Worm (Caenorhabditis elegans) whole organism, L3 larva: Measurements from ENCODE around the gene srg-17.

Experiments used
- ZK546.5 ChIP-seq: sonication (generic microtip); optimal IDR thresholded peaks from 2 replicates; lab custom pipeline; 2017; ENCODE audit warnings: missing biosample characterization, missing genetic modification characterization
- ceh-16 ChIP-seq: sonication (generic microtip); optimal IDR thresholded peaks from 2 replicates; lab custom pipeline; 2017; ENCODE audit warnings: missing biosample characterization, missing genetic modification characterization
- ceh-28 ChIP-seq: fragments of 150-350 bp; optimal IDR thresholded peaks from 2 replicates; lab custom pipeline; 2014; ENCODE audit warnings: missing biosample characterization, missing genetic modification reagents, missing genetic modification characterization
- ceh-82 ChIP-seq: fragments of 150-350 bp; optimal IDR thresholded peaks from 2 replicates; lab custom pipeline; 2014; ENCODE audit warnings: missing biosample characterization, missing genetic modification characterization
- daf-12 ChIP-seq: fragments of 150-350 bp; optimal IDR thresholded peaks from 2 replicates; lab custom pipeline; 2014; ENCODE audit warnings: missing biosample characterization, missing genetic modification reagents, missing genetic modification characterization
- egl-27 ChIP-seq: sonication (generic microtip); optimal IDR thresholded peaks from 4 replicates; lab custom pipeline; 2017; ENCODE audit warnings: missing biosample characterization, missing genetic modification reagents, missing genetic modification characterization
- elt-1 ChIP-seq: fragments of 150-350 bp; optimal IDR thresholded peaks from 2 replicates; lab custom pipeline; 2014; ENCODE audit warnings: missing biosample characterization, missing genetic modification characterization
- elt-2 ChIP-seq: sonication (generic microtip); optimal IDR thresholded peaks from 2 replicates; lab custom pipeline; 2016; ENCODE audit warnings: missing genetic modification reagents, mild to moderate bottlenecking, missing genetic modification characterization, missing compliant biosample characterization
- elt-3 ChIP-seq, 3 experiments: fragments of 150-350 bp in 1 of 3; sonication (generic microtip) in 2 of 3; optimal IDR thresholded peaks; 2 replicates in 2 of 3; 4 replicates in 1 of 3; lab custom pipeline; 2014 to 2017; ENCODE audit warnings: missing biosample characterization in 3 of 3, missing genetic modification characterization in 3 of 3
- eor-1 ChIP-seq, 2 experiments: fragments of 150-350 bp; optimal IDR thresholded peaks; 2 replicates each; lab custom pipeline; 2014 to 2018; ENCODE audit warnings: missing biosample characterization in 2 of 2, missing genetic modification characterization in 2 of 2
- fkh-10 ChIP-seq: sonication (generic microtip); optimal IDR thresholded peaks from 2 replicates; lab custom pipeline; 2017; ENCODE audit warnings: missing biosample characterization, missing genetic modification reagents, missing genetic modification characterization
- fkh-2 ChIP-seq: fragments of 150-350 bp; optimal IDR thresholded peaks from 2 replicates; lab custom pipeline; 2014; ENCODE audit warnings: missing biosample characterization, missing genetic modification reagents, missing genetic modification characterization
- fos-1 ChIP-seq: fragments of 150-350 bp; optimal IDR thresholded peaks from 2 replicates; lab custom pipeline; 2014; ENCODE audit warnings: missing biosample characterization, missing genetic modification characterization
- jun-1 ChIP-seq: fragments of 150-350 bp; optimal IDR thresholded peaks from 2 replicates; lab custom pipeline; 2014; ENCODE audit warnings: missing biosample characterization, missing genetic modification reagents, missing genetic modification characterization
- lsy-12 ChIP-seq: sonication (generic microtip); optimal IDR thresholded peaks from 2 replicates; lab custom pipeline; 2016; ENCODE audit warnings: mild to moderate bottlenecking, missing genetic modification characterization, missing compliant biosample characterization
- mdl-1 ChIP-seq: fragments of 150-350 bp; optimal IDR thresholded peaks from 2 replicates; lab custom pipeline; 2014; ENCODE audit warnings: missing biosample characterization, missing genetic modification characterization
- mml-1 ChIP-seq: fragments of 150-350 bp; sonication (generic microtip); optimal IDR thresholded peaks from 3 replicates; lab custom pipeline; 2014; ENCODE audit warnings: missing biosample characterization, missing genetic modification characterization
- nfya-1 ChIP-seq: sonication (generic microtip); optimal IDR thresholded peaks from 2 replicates; lab custom pipeline; 2017; ENCODE audit warnings: missing genetic modification characterization, mild to moderate bottlenecking, missing compliant biosample characterization, antibody characterized with exemption, moderate library complexity; ENCODE audit not compliant: insufficient read depth
- nhr-11 ChIP-seq: fragments of 150-350 bp; optimal IDR thresholded peaks from 2 replicates; lab custom pipeline; 2014; ENCODE audit warnings: missing biosample characterization, missing genetic modification characterization
- nhr-23 ChIP-seq: fragments of 150-350 bp; optimal IDR thresholded peaks from 2 replicates; lab custom pipeline; 2014; ENCODE audit warnings: missing biosample characterization, missing genetic modification reagents, missing genetic modification characterization
- nhr-25 ChIP-seq: sonication (generic microtip); optimal IDR thresholded peaks from 2 replicates; lab custom pipeline; 2017; ENCODE audit warnings: missing biosample characterization, missing genetic modification characterization
- nhr-28 ChIP-seq: fragments of 150-350 bp; optimal IDR thresholded peaks from 2 replicates; lab custom pipeline; 2014; ENCODE audit warnings: missing biosample characterization, missing genetic modification characterization
- nhr-43 ChIP-seq: sonication (generic microtip); optimal IDR thresholded peaks from 2 replicates; lab custom pipeline; 2016; ENCODE audit warnings: mild to moderate bottlenecking, missing genetic modification characterization, missing compliant biosample characterization; ENCODE audit not compliant: poor library complexity, severe bottlenecking
- nhr-76 ChIP-seq: fragments of 150-350 bp; sonication (generic microtip); optimal IDR thresholded peaks from 5 replicates; lab custom pipeline; 2014; ENCODE audit warnings: missing biosample characterization, missing genetic modification characterization
- nhr-77 ChIP-seq: fragments of 150-350 bp; optimal IDR thresholded peaks from 2 replicates; lab custom pipeline; 2014; ENCODE audit warnings: missing biosample characterization, missing genetic modification characterization
- pha-4 ChIP-seq: fragments of 150-350 bp; optimal IDR thresholded peaks from 2 replicates; lab custom pipeline; 2014; ENCODE audit warnings: missing biosample characterization, missing genetic modification reagents, missing genetic modification characterization
- pqm-1 ChIP-seq: fragments of 150-350 bp; optimal IDR thresholded peaks from 2 replicates; lab custom pipeline; 2017; ENCODE audit warnings: missing biosample characterization, missing genetic modification characterization, inconsistent platforms
- sea-2 ChIP-seq: fragments of 150-350 bp; sonication (generic microtip); optimal IDR thresholded peaks from 4 replicates; lab custom pipeline; 2014; ENCODE audit warnings: missing biosample characterization, missing genetic modification reagents, missing genetic modification characterization
- skn-1 ChIP-seq: fragments of 150-350 bp; optimal IDR thresholded peaks from 2 replicates; lab custom pipeline; 2014; ENCODE audit warnings: missing biosample characterization, missing genetic modification characterization
- zag-1 ChIP-seq: fragments of 150-350 bp; optimal IDR thresholded peaks from 2 replicates; lab custom pipeline; 2014; ENCODE audit warnings: missing biosample characterization, missing genetic modification characterization
- ztf-11 ChIP-seq: fragments of 150-350 bp; optimal IDR thresholded peaks from 2 replicates; lab custom pipeline; 2014; ENCODE audit warnings: missing biosample characterization, missing genetic modification characterization

The srg-17 gene

DNA sequence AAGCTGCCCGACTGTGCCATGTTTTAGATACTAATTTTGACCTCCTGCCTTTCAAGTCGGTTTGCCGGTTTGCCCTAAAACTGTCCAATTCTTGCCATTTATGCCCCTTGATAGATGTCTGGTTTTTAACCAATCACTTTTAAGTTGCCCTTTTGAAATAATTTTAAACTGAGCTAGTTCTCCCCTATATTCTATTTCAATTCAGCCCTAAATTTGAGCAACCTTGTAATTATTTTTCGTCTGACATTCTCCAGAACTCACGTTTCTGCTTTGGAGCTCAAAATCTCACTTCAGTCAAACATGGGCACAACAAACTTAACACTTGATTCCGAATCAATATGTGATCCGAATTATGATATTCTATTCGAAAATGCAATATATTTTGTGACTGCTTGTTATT is at the start of gene srg-17:
Gene srg-17, plus strand, starts transcription at position 301 of the 400 bp plus-strand sequence.
- TF ChIP-seq ceh-82 (tag; lab: Kevin White, UChicago) (no peak), sea-2 (no peak), ztf-11 (tag; lab: Kevin White, UChicago) (no peak), nhr-43 (tag; lab: Kevin White, UChicago) (no peak), nhr-28 (tag; lab: Kevin White, UChicago) (no peak), nhr-23 (tag; lab: Kevin White, UChicago) (no peak), skn-1 (tag; lab: Kevin White, UChicago) (no peak)

DNA sequence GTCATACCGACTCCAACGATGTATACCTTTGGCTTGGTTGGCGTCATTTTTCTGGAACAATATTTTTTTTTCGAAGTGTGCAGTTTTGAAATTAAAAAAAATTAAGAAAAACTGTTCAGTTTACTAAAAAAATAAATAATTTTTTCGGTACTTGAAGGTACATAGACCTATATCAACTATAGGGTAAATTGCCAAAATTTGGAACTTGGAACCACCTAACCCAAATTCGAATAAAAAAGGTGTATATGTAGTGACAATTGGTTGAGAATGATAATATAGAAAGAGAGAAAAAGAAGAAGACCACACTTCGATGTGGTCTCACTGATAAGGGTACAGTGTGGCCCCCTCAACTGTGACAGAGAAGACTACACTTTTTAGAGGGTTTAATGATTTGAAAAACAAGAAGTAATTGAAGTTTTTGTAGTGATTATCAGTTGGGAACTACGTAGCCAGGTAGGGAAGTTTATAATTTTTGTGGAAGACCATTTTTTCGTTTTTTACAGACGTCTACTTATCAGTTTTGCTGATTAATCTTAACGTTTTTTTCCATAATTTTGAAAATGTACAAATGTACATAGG is 47.8 kb upstream of the srg-17 start, which contains the start of gene daf-22:
Gene daf-22, minus strand, starts transcription at position 51 of the 579 bp plus-strand sequence.
- no peak for TF ChIP-seq ztf-11 (tag; lab: Kevin White, UChicago)
- peak; percentile 93 for TF ChIP-seq pqm-1
- peak; percentile 37 for TF ChIP-seq pha-4 (tag; lab: Kevin White, UChicago)
- TF ChIP-seq elt-2 (tag; lab: Kevin White, UChicago) = peak; percentile 98
- TF ChIP-seq nfya-1 (tag; lab: Kevin White, UChicago) = peak; percentile 19
- no peak for TF ChIP-seq mdl-1 (tag; lab: Kevin White, UChicago)
- TF ChIP-seq jun-1 (tag; lab: Kevin White, UChicago) = peak; percentile 49
- no peak for TF ChIP-seq nhr-43 (tag; lab: Kevin White, UChicago)

DNA sequence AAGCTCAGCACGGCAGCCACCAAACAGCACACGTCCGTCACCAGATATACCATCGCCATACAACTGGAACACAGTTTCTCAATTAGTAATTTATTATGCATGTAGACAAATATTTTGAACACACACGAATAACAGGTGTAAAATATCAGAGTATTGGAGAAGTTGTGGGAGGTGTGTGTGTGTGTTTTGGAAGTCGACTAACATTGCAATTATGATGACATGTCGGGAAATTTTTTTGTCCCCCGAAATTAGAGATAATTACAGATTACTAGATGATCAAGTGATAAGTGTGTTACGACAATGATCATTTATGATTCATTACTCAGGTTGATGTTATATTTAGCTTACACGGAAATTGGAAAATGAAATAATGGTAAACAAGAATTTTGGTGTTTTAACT is 43.8 kb upstream of the srg-17 start, which contains the start of gene Y57A10C.8:
Gene Y57A10C.8, minus strand, starts transcription at position 101 of the 400 bp plus-strand sequence.
- TF ChIP-seq ceh-28 (tag; lab: Kevin White, UChicago) (no peak), nhr-11 (tag; lab: Kevin White, UChicago) (no peak), ceh-16 (tag; lab: Kevin White, UChicago) (no peak), nfya-1 (tag; lab: Kevin White, UChicago) (no peak), nhr-28 (tag; lab: Kevin White, UChicago) (no peak), fkh-2 (tag; lab: Kevin White, UChicago) (no peak), nhr-76 (tag; lab: Kevin White, UChicago) (no peak), lsy-12 (tag; lab: Kevin White, UChicago) (no peak), nhr-25 (tag; lab: Kevin White, UChicago) (no peak)
- TF ChIP-seq, all 47 proteins: peak for 0

DNA sequence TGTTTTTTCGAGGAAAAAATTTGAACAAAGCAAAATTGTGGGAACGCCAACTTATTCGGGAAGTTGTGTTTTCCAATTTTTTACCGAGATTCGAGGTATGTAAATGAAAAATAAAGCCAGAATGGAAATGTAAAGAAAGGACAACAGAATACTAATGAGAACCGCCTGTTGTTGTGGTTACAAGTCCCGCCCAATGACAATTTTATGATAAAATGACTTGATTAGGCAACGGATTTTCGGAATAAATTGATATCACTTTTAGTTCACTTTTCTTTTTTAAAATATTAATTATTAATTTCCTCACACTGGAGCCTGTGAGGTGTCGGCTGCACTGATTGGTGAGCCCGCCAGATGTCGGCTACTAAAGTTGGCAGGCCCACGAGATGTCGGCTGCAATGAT is 41.1 kb upstream of the srg-17 start, which contains the start of gene dct-12:
Gene dct-12, minus strand, starts transcription at position 101 of the 400 bp plus-strand sequence.
- TF ChIP-seq fkh-10 (GFP tag; lab: Kevin White, UChicago) (no peak), nhr-77 (no peak), ceh-16 (tag; lab: Kevin White, UChicago) (no peak), elt-3 (tag; optimal IDR thresholded peaks at IDR 0.05; lab: Kevin White, UChicago) (no peak), daf-12 (tag; lab: Kevin White, UChicago) (no peak), nhr-11 (tag; lab: Kevin White, UChicago) (no peak), nhr-28 (tag; lab: Kevin White, UChicago) (no peak), eor-1 (tag; optimal IDR thresholded peaks at IDR 0.05; lab: Kevin White, UChicago) (no peak), nhr-23 (tag; lab: Kevin White, UChicago) (no peak), zag-1 (tag; lab: Kevin White, UChicago) (no peak), elt-1 (tag; lab: Kevin White, UChicago) (no peak), ZK546.5 (tag; lab: Kevin White, UChicago) (no peak), mml-1 (no peak), ceh-82 (tag; lab: Kevin White, UChicago) (no peak), fos-1 (tag; lab: Kevin White, UChicago) (no peak), ceh-28 (tag; lab: Kevin White, UChicago) (no peak), mdl-1 (tag; lab: Kevin White, UChicago) (no peak), nhr-25 (tag; lab: Kevin White, UChicago) (no peak), egl-27 (tag; lab: Kevin White, UChicago) (no peak), skn-1 (tag; lab: Kevin White, UChicago) (no peak)
